Fruit fly (Drosophila melanogaster) Kc167 (cell line): Measurements from ENCODE around the gene CG17982.

Experiments used
- Myc ChIP-seq: fragments of >200 bp; optimal IDR thresholded peaks from 2 replicates; lab custom pipeline; 2017; ENCODE audit warnings: missing external identifiers
- Sin3A ChIP-seq: fragments of >200 bp; optimal IDR thresholded peaks from 2 replicates; lab custom pipeline; 2018; ENCODE audit warnings: missing external identifiers
- h ChIP-seq: fragments of >200 bp; optimal IDR thresholded peaks from 3 replicates; lab custom pipeline; 2018; ENCODE audit warnings: missing external identifiers
- insv ChIP-seq: fragments of >200 bp; optimal IDR thresholded peaks from 3 replicates; lab custom pipeline; 2018; ENCODE audit warnings: missing external identifiers
- psq ChIP-seq: fragments of >200 bp; optimal IDR thresholded peaks from 2 replicates; lab custom pipeline; 2017; ENCODE audit warnings: missing external identifiers
- ttk ChIP-seq: sonication (Bioruptor generic); optimal IDR thresholded peaks from 2 replicates; lab custom pipeline; 2017; ENCODE audit warnings: missing external identifiers

- TF ChIP-seq Sin3A (lab: Kevin White, UChicago) (no peak), ttk (no peak), psq (lab: Kevin White, UChicago) (no peak), h (lab: Kevin White, UChicago) (no peak), insv (lab: Kevin White, UChicago) (no peak), Myc (lab: Kevin White, UChicago) (no peak)
Observed at dm6 chrX:8114476-8115342, 28.9 kb downstream of the CG17982 start.
